Fruit fly (Drosophila melanogaster): ENCODE data around the gene CG9259.

dm6 chr2L:21084268-21084667 is 4.9 kb upstream of the CG9259 start, which contains the start of gene CG33510:
- TF ChIP-seq CG5180 (GFP tag; optimal IDR thresholded peaks at IDR 0.05) (no peak), kay (GFP tag; optimal IDR thresholded peaks at IDR 0.05) (no peak), MBD-R2 (GFP tag; IDR thresholded peaks at IDR 0.05) (no peak)

All from whole organism, embryonic.